Fruit fly (Drosophila melanogaster): ENCODE results near the gene Aos1.

Aos1 gene

dm6 chr3R:12449617-12450242, 16.1 kb upstream of the Aos1 start (continued):
- TF ChIP-seq CG11085 (GFP tag; IDR thresholded peaks at IDR 0.05) (no peak), Kr (GFP tag; optimal IDR thresholded peaks at IDR 0.05) (no peak), bab2 (GFP tag; optimal IDR thresholded peaks at IDR 0.05) (no peak), Doc2 (GFP tag; IDR thresholded peaks at IDR 0.05) (no peak), CG6254 (GFP tag; optimal IDR thresholded peaks at IDR 0.05) (no peak), mld (GFP tag; IDR thresholded peaks at IDR 0.05; ENCODE audit: partially characterized antibody) (no peak), Bgb (GFP tag; IDR thresholded peaks at IDR 0.05; ENCODE audit: partially characterized antibody) (no peak), gem (tag; optimal IDR thresholded peaks at IDR 0.05) (no peak), cato (GFP tag; optimal IDR thresholded peaks at IDR 0.05; ENCODE audit: borderline replicate concordance) (no peak), salm (tag; optimal IDR thresholded peaks at IDR 0.05) (no peak), CG5245 (GFP tag; optimal IDR thresholded peaks at IDR 0.05) (no peak), CG7839 (tag; optimal IDR thresholded peaks at IDR 0.05) (no peak), CG5180 (GFP tag; optimal IDR thresholded peaks at IDR 0.05) (no peak), Nf-YB (GFP tag; optimal IDR thresholded peaks at IDR 0.05) (no peak), vvl (GFP tag; IDR thresholded peaks at IDR 0.05) (no peak), CG34224 (GFP tag; IDR thresholded peaks at IDR 0.05; ENCODE audit: partially characterized antibody) (no peak), CG7556 (GFP tag; optimal IDR thresholded peaks at IDR 0.05) (no peak), Rx (GFP tag; IDR thresholded peaks at IDR 0.05) (no peak; the same call in 1 of the 2 replicates), grn (GFP tag; optimal IDR thresholded peaks at IDR 0.05) (no peak), sr (GFP tag; IDR thresholded peaks at IDR 0.05) (peak; percentile 76; the same call in 2 of the 3 replicates), sd (tag; optimal IDR thresholded peaks at IDR 0.05) (no peak), Blimp-1 (GFP tag; optimal IDR thresholded peaks at IDR 0.05) (no peak), CG9817 (tag; optimal IDR thresholded peaks at IDR 0.05) (no peak), CG8290 (GFP tag; optimal IDR thresholded peaks at IDR 0.05) (no peak), CG8290 (tag; optimal IDR thresholded peaks at IDR 0.05) (no peak), bcd (GFP tag; optimal IDR thresholded peaks at IDR 0.05) (no peak), jing (GFP tag; optimal IDR thresholded peaks at IDR 0.05) (no peak), CG17612 (GFP tag; IDR thresholded peaks at IDR 0.05) (no peak), disco-r (GFP tag; optimal IDR thresholded peaks at IDR 0.05) (no peak), CG15601 (tag; optimal IDR thresholded peaks at IDR 0.05) (no peak), Usf (GFP tag; optimal IDR thresholded peaks at IDR 0.05) (no peak), Hr78 (GFP tag; optimal IDR thresholded peaks at IDR 0.05) (peak in 1 of 2 experiments; percentile 62), sob (GFP tag; IDR thresholded peaks at IDR 0.05) (0 out of 2 replicates have a peak, but pooled peaks have one; percentile 21), NFAT (GFP tag; IDR thresholded peaks at IDR 0.05) (no peak), CG15479 (GFP tag; optimal IDR thresholded peaks at IDR 0.05) (no peak), sens (GFP tag) (peak; percentile 56), CG12071 (GFP tag; optimal IDR thresholded peaks at IDR 0.05) (peak; percentile 18), CG6765 (GFP tag; optimal IDR thresholded peaks at IDR 0.05) (no peak), stc (GFP tag; IDR thresholded peaks at IDR 0.05) (no peak), pan (optimal IDR thresholded peaks at IDR 0.05) (no peak), pan (GFP tag; optimal IDR thresholded peaks at IDR 0.05 in 1 of 2, IDR thresholded peaks at IDR 0.05 in 1 of 2) (peak in 1 of 2 experiments; percentile 7), Hr51 (GFP tag; optimal IDR thresholded peaks at IDR 0.05) (no peak), CG8478 (optimal IDR thresholded peaks at IDR 0.05) (peak; percentile 19), Rfx (GFP tag; IDR thresholded peaks at IDR 0.05) (peak; percentile 12; the same call in 1 of the 2 replicates), chinmo (GFP tag; IDR thresholded peaks at IDR 0.05; ENCODE audit: partially characterized antibody) (no peak), Gug (GFP tag; IDR thresholded peaks at IDR 0.05) (no peak), Elba2 (GFP tag; optimal IDR thresholded peaks at IDR 0.05) (no peak), CG17802 (tag; optimal IDR thresholded peaks at IDR 0.05) (no peak), HLHmδ (GFP tag; optimal IDR thresholded peaks at IDR 0.05) (no peak), oc (tag; optimal IDR thresholded peaks at IDR 0.05) (no peak)
